Worm (Caenorhabditis elegans): ENCODE data around the gene Y110A2AL.10.

The Y110A2AL.10 gene

DNA sequence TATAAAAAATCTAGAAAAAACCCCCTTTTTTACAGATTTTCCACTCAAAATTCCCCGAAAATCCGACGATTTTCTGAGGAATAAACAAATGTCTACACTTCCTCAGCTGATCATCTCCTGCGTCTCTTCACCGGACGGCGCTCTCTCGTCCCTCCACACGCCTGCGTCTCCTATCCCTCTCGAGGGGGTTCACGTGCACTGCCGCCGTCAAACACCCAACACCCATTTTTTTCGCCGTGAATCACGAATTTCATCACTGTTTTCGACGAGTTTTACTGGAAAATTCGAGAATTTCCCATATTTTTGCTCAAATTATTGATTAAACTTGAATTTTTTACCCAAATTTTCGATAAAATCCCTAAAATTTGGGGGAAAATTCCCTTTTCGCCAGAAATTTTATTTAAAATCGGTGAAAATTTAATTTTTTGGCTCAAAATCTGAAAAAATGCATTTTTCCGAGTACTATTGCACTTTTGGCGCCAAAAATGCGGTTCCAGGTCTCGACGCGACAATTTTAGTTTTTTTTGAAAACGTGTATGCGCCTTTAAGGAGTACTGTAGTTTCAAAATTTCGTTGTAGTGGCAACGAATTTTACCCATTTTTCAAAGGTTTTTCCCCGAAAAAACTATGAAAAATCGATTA is 49.2 kb upstream of the Y110A2AL.10 start (continued):
- peak; percentile 64; the same call in 1 of the 2 replicates for TF ChIP-seq pha-4 (GFP tag; IDR thresholded peaks at IDR 0.05)
- TF ChIP-seq pha-4 (tag; optimal IDR thresholded peaks at IDR 0.05), result no peak
- peak; percentile 53 for TF ChIP-seq php-3 (GFP tag; IDR thresholded peaks at IDR 0.05)
- peak; percentile 67; the same call in 1 of the 2 replicates for TF ChIP-seq arid-1 (GFP tag; conservative IDR thresholded peaks at IDR 0.05)
- peak in 1 of 2 experiments; percentile 7 for TF ChIP-seq hif-1 (tag; optimal IDR thresholded peaks at IDR 0.05)
- TF ChIP-seq unc-39 (tag; optimal IDR thresholded peaks at IDR 0.05), result no peak
- no peak for TF ChIP-seq daf-19 (GFP tag; conservative IDR thresholded peaks at IDR 0.05)
- no peak for TF ChIP-seq Y75B8A.6 (GFP tag; IDR thresholded peaks at IDR 0.05)
- no peak for TF ChIP-seq dmd-9 (GFP tag; IDR thresholded peaks at IDR 0.05)
- TF ChIP-seq lin-15B (tag; optimal IDR thresholded peaks at IDR 0.05), result no peak
- TF ChIP-seq nhr-11 (tag; optimal IDR thresholded peaks at IDR 0.05), result no peak
- peak; percentile 59 for TF ChIP-seq dve-1 (tag; optimal IDR thresholded peaks at IDR 0.05; ENCODE audit: insufficient read depth)
- TF ChIP-seq T26A8.4 (GFP tag; IDR thresholded peaks at IDR 0.05), result 0 out of 2 replicates have a peak, but pooled peaks have one; percentile 11
- TF ChIP-seq pqm-1 (tag; optimal IDR thresholded peaks at IDR 0.05), result no peak
- TF ChIP-seq hlh-11 (tag; optimal IDR thresholded peaks at IDR 0.05), result peak; percentile 95
- TF ChIP-seq lir-3 (tag; optimal IDR thresholded peaks at IDR 0.05), result no peak
- no peak for TF ChIP-seq T20F7.1 (GFP tag; optimal IDR thresholded peaks at IDR 0.05)
- peak; percentile 49 for TF ChIP-seq mep-1 (tag; optimal IDR thresholded peaks at IDR 0.05)
- TF ChIP-seq tag-97 (GFP tag; IDR thresholded peaks at IDR 0.05), result 0 out of 2 replicates have a peak, but pooled peaks have one; percentile 15
- no peak for TF ChIP-seq daf-8 (GFP tag; IDR thresholded peaks at IDR 0.05)
- peak; percentile 41; the same call in 1 of the 2 replicates for TF ChIP-seq tra-1 (GFP tag; IDR thresholded peaks at IDR 0.05)
- no peak for TF ChIP-seq ceh-28 (tag; optimal IDR thresholded peaks at IDR 0.05)
- TF ChIP-seq snpc-4 (tag; optimal IDR thresholded peaks at IDR 0.05), result no peak
- TF ChIP-seq attf-4 (tag; optimal IDR thresholded peaks at IDR 0.05), result no peak
- no peak for TF ChIP-seq ceh-44 (GFP tag; IDR thresholded peaks at IDR 0.05)
- peak; percentile 49 for TF ChIP-seq dmd-6 (GFP tag; IDR thresholded peaks at IDR 0.05)
- TF ChIP-seq spr-3 (GFP tag; optimal IDR thresholded peaks at IDR 0.05), result no peak
- peak in 1 of 2 experiments; percentile 87 for TF ChIP-seq unc-62 (GFP tag; optimal IDR thresholded peaks at IDR 0.05 in 1 of 2)
- no peak for TF ChIP-seq unc-62 (tag; optimal IDR thresholded peaks at IDR 0.05)
- no peak for TF ChIP-seq F37D6.2 (tag; optimal IDR thresholded peaks at IDR 0.05)
- TF ChIP-seq ztf-7 (tag; optimal IDR thresholded peaks at IDR 0.05), result no peak
- TF ChIP-seq vab-7 (GFP tag; IDR thresholded peaks at IDR 0.05), result no peak
- TF ChIP-seq F44E2.7 (GFP tag; IDR thresholded peaks at IDR 0.05), result no peak
- no peak for TF ChIP-seq nhr-102 (tag; optimal IDR thresholded peaks at IDR 0.05)
- no peak for TF ChIP-seq nhr-42 (GFP tag; IDR thresholded peaks at IDR 0.05)
- peak; percentile 26 for TF ChIP-seq aha-1 (tag)
- no peak for TF ChIP-seq cey-2 (tag; optimal IDR thresholded peaks at IDR 0.05; ENCODE audit: borderline replicate concordance, insufficient read depth)
- TF ChIP-seq nhr-28 (tag; optimal IDR thresholded peaks at IDR 0.05), result peak; percentile 14
- TF ChIP-seq egl-27 (tag; optimal IDR thresholded peaks at IDR 0.05), result no peak
- TF ChIP-seq sdz-12 (GFP tag; optimal IDR thresholded peaks at IDR 0.05), result no peak
- TF ChIP-seq F26F4.8 (GFP tag; conservative IDR thresholded peaks at IDR 0.05), result no peak
- no peak for TF ChIP-seq ZK546.5 (tag; optimal IDR thresholded peaks at IDR 0.05)
- no peak for TF ChIP-seq lin-29 (GFP tag; IDR thresholded peaks at IDR 0.05)
- peak; percentile 8 for TF ChIP-seq spr-1 (tag; optimal IDR thresholded peaks at IDR 0.05)
- no peak for TF ChIP-seq nhr-237 (tag; optimal IDR thresholded peaks at IDR 0.05)
- peak; percentile 50; the same call in 1 of the 2 replicates for TF ChIP-seq lin-1 (GFP tag; IDR thresholded peaks at IDR 0.05)
- TF ChIP-seq zip-11 (GFP tag; IDR thresholded peaks at IDR 0.05), result no peak
- TF ChIP-seq hmg-1.1 (GFP tag; IDR thresholded peaks at IDR 0.05), result peak; percentile 79
- no peak for TF ChIP-seq ceh-82 (tag; optimal IDR thresholded peaks at IDR 0.05)
- TF ChIP-seq ztf-11 (tag; optimal IDR thresholded peaks at IDR 0.05), result no peak
- peak; percentile 60 for TF ChIP-seq nhr-48 (tag; optimal IDR thresholded peaks at IDR 0.05)

Measured in whole organism, L4 larva.